Worm (Caenorhabditis elegans): ENCODE measurements around the gene mdmh-35.

- TF ChIP-seq flt-1 (GFP tag; IDR thresholded peaks at IDR 0.05) (no peak), scrt-1 (GFP tag; IDR thresholded peaks at IDR 0.05) (no peak), hmg-4 (GFP tag; optimal IDR thresholded peaks at IDR 0.05) (no peak), tbx-11 (GFP tag; IDR thresholded peaks at IDR 0.05) (no peak), pes-1 (GFP tag; IDR thresholded peaks at IDR 0.05) (no peak), ceh-13 (GFP tag; optimal IDR thresholded peaks at IDR 0.05) (no peak)
Observed at ce11 chrII:7827883-7828282, 27.6 kb downstream of the mdmh-35 start.

Measured in whole organism, early embryonic.